Worm (Caenorhabditis elegans) whole organism, young adult: ENCODE measurements around the gene hil-3.

ENCODE experiments used
- snpc-1.1 ChIP-seq: sonication (generic microtip); optimal IDR thresholded peaks from 2 replicates; lab custom pipeline; 2017; ENCODE audit warnings: missing genetic modification characterization, mild to moderate bottlenecking, missing compliant biosample characterization, antibody characterized with exemption, moderate library complexity, missing genotype, missing genetic modification reagents; ENCODE audit not compliant: insufficient read depth
- sptf-2 ChIP-seq: fragments of 200-800 bp; sonication (Bioruptor generic); optimal IDR thresholded peaks from 2 replicates; lab custom pipeline; 2018; ENCODE audit warnings: mild to moderate bottlenecking, missing genetic modification characterization, missing compliant biosample characterization

ce11 chrX:8117827-8118317 is 41.1 kb upstream of the hil-3 start:
- TF ChIP-seq snpc-1.1 (tag; lab: Kevin White, UChicago) (no peak), sptf-2 (GFP tag; lab: Kevin White, UChicago) (no peak)
